Fruit fly (Drosophila melanogaster): ENCODE results near the gene Pih1D1.

The Pih1D1 gene

DNA sequence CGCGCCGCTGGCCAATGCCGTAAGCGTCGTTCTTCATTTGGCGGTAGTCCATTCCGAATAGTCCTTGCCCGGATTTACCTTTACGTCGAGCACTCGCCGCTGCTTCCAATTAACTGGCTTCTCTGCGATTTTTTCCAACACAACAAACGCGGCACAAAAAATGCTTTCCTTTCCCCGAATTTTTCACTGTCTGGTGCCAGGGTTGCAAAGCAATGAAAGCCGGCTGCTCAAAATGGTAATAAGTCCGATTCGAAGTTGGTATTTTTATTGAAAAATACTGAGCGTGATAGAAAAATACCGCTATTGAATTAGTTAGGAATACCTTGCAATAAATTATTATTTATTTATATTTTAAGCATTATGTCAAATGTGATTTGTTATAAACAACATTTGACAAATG lies 9.4 kb downstream of the Pih1D1 start (continued):
- TF ChIP-seq CG10209 (GFP tag; optimal IDR thresholded peaks at IDR 0.05) (no peak), Lpt (GFP tag; optimal IDR thresholded peaks at IDR 0.05) (no peak), Gug (GFP tag; IDR thresholded peaks at IDR 0.05) (no peak), CG13775 (GFP tag; optimal IDR thresholded peaks at IDR 0.05) (no peak), tna (GFP tag; IDR thresholded peaks at IDR 0.05; ENCODE audit: partially characterized antibody) (no peak), sim (GFP tag; IDR thresholded peaks at IDR 0.05) (no peak), Ets97D (GFP tag; optimal IDR thresholded peaks at IDR 0.05) (peak; percentile 26), zfh1 (GFP tag; IDR thresholded peaks at IDR 0.05) (no peak; the same call in 2 of the 3 replicates), Ptx1 (GFP tag; IDR thresholded peaks at IDR 0.05) (no peak), CG1233 (GFP tag; optimal IDR thresholded peaks at IDR 0.05) (no peak), ato (GFP tag; IDR thresholded peaks at IDR 0.05; ENCODE audit: partially characterized antibody) (no peak), CG11723 (GFP tag; optimal IDR thresholded peaks at IDR 0.05) (no peak), CG4424 (GFP tag; optimal IDR thresholded peaks at IDR 0.05) (no peak), fru (optimal IDR thresholded peaks at IDR 0.05) (no peak), CG10654 (GFP tag; optimal IDR thresholded peaks at IDR 0.05) (no peak), ap (GFP tag; IDR thresholded peaks at IDR 0.05) (no peak), CG11456 (GFP tag; IDR thresholded peaks at IDR 0.05) (no peak), ash1 (GFP tag; optimal IDR thresholded peaks at IDR 0.05) (no peak), Six4 (GFP tag; optimal IDR thresholded peaks at IDR 0.05) (no peak), sqz (GFP tag; optimal IDR thresholded peaks at IDR 0.05) (no peak), CHES-1-like (GFP tag; optimal IDR thresholded peaks at IDR 0.05) (no peak), amos (GFP tag; IDR thresholded peaks at IDR 0.05; ENCODE audit: partially characterized antibody) (no peak), disco-r (GFP tag; optimal IDR thresholded peaks at IDR 0.05) (no peak), ssp (GFP tag; IDR thresholded peaks at IDR 0.05) (0 out of 2 replicates have a peak, but pooled peaks have one; percentile 7), vnd (GFP tag; IDR thresholded peaks at IDR 0.05; ENCODE audit: partially characterized antibody) (no peak), Oaz (GFP tag; IDR thresholded peaks at IDR 0.05) (no peak), Xbp1 (GFP tag; optimal IDR thresholded peaks at IDR 0.05) (no peak), mam (GFP tag; optimal IDR thresholded peaks at IDR 0.05) (peak; percentile 6), phol (tag; optimal IDR thresholded peaks at IDR 0.05) (peak; percentile 52), bcd (GFP tag; optimal IDR thresholded peaks at IDR 0.05) (no peak), Bgb (GFP tag; IDR thresholded peaks at IDR 0.05; ENCODE audit: partially characterized antibody) (no peak), CG11560 (tag; IDR thresholded peaks at IDR 0.05) (no peak), HLH54F (GFP tag; optimal IDR thresholded peaks at IDR 0.05) (no peak), Lhr (GFP tag; optimal IDR thresholded peaks at IDR 0.05) (no peak), peb (GFP tag; IDR thresholded peaks at IDR 0.05) (no peak), CG3281 (GFP tag; optimal IDR thresholded peaks at IDR 0.05) (peak; percentile 82), tgo (GFP tag; IDR thresholded peaks at IDR 0.05) (no peak), ken (GFP tag; IDR thresholded peaks at IDR 0.05) (no peak), unpg (GFP tag; optimal IDR thresholded peaks at IDR 0.05) (no peak), E2f1 (GFP tag; IDR thresholded peaks at IDR 0.05) (no peak), CG2120 (GFP tag; optimal IDR thresholded peaks at IDR 0.05) (no peak), rib (GFP tag; IDR thresholded peaks at IDR 0.05) (no peak), zen (tag; optimal IDR thresholded peaks at IDR 0.05) (peak; percentile 10), HmgD (GFP tag; optimal IDR thresholded peaks at IDR 0.05) (no peak)

DNA sequence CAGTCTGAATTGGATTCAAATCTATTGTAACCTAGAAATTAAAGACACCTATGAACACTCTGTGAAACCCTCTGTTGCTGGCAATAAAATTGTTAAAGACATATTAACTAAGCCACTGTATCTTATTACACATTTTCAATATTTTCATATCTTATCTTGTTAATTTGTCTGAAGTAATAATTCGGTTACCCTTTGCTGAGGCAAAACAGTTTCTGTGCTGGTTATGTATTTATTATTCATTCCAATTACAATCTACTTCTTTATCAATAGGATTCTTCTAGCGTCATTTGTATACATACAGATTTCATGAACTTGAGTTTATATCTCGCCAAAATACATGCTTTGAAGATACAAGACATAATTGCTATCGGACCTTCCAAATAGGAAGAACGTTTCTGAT lies 13.1 kb downstream of the Pih1D1 start:
- TF ChIP-seq wek (GFP tag; optimal IDR thresholded peaks at IDR 0.05) (no peak), Pdp1 (GFP tag; optimal IDR thresholded peaks at IDR 0.05) (peak in 1 of 2 experiments; percentile 72), mirr (GFP tag; optimal IDR thresholded peaks at IDR 0.05) (peak; percentile 82), exex (tag; optimal IDR thresholded peaks at IDR 0.05) (peak; percentile 88)

All from whole organism, embryonic.